Worm (Caenorhabditis elegans) whole organism, L4/young adult: ENCODE data around the gene sap-49.

ENCODE experiments used
- W03F9.2 ChIP-seq: fragments of 150-350 bp; optimal IDR thresholded peaks from 2 replicates; lab custom pipeline; 2014; ENCODE audit warnings: missing biosample characterization, missing genetic modification characterization
- him-1 ChIP-seq: sonication (generic microtip); optimal IDR thresholded peaks from 2 replicates; lab custom pipeline; 2016; ENCODE audit warnings: missing genotype, missing genetic modification reagents, missing genetic modification characterization, missing compliant biosample characterization

DNA sequence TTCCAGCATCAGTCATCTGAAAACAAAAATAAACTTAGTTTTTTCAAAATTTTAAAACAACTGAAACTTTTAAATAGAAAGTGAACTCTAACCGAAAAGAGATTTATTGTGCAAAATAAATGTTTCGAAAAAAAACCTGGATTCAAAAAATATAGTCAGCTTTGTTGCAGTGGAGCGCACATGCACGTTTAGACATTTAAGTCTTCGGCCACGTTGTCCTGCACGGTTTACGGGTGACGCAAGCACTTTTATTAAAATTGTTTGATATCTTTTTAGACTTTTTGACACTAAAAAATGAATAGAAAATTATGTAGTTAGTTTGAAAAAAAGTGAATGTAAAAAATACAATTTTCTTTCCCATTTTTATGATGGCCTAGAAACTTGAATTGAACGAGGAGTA, 3.8 kb upstream of the sap-49 start, which contains the start of the genes ubh-4 and algn-6:
- TF ChIP-seq W03F9.2 (tag; lab: Kevin White, UChicago) (peak; percentile 77), him-1 (tag; lab: Kevin White, UChicago) (no peak)
